Worm (Caenorhabditis elegans) whole organism, L2 larva: ENCODE data around the gene dib-1.

Experiments
- ama-1 ChIP-seq: fragments of 150-350 bp; optimal IDR thresholded peaks from 2 replicates; lab custom pipeline; 2018; ENCODE audit warnings: inconsistent platforms
- dmd-4 ChIP-seq: sonication (generic microtip); optimal IDR thresholded peaks from 2 replicates; lab custom pipeline; 2017; ENCODE audit warnings: missing biosample characterization, missing genetic modification characterization
- elt-3 ChIP-seq: sonication (generic microtip); optimal IDR thresholded peaks from 2 replicates; lab custom pipeline; 2017; ENCODE audit warnings: missing biosample characterization, missing genetic modification characterization
- fos-1 ChIP-seq: fragments of 150-350 bp; optimal IDR thresholded peaks from 2 replicates; lab custom pipeline; 2014; ENCODE audit warnings: missing biosample characterization, missing genetic modification characterization
- snpc-4 ChIP-seq: fragments of 150-350 bp; optimal IDR thresholded peaks from 2 replicates; lab custom pipeline; 2014; ENCODE audit warnings: missing biosample characterization, missing genetic modification characterization
- unc-39 ChIP-seq: fragments of 150-350 bp; optimal IDR thresholded peaks from 2 replicates; lab custom pipeline; 2014; ENCODE audit warnings: missing biosample characterization, missing genetic modification characterization
- zag-1 ChIP-seq: fragments of 150-350 bp; optimal IDR thresholded peaks from 2 replicates; lab custom pipeline; 2014; ENCODE audit warnings: missing biosample characterization, missing genetic modification characterization

DNA sequence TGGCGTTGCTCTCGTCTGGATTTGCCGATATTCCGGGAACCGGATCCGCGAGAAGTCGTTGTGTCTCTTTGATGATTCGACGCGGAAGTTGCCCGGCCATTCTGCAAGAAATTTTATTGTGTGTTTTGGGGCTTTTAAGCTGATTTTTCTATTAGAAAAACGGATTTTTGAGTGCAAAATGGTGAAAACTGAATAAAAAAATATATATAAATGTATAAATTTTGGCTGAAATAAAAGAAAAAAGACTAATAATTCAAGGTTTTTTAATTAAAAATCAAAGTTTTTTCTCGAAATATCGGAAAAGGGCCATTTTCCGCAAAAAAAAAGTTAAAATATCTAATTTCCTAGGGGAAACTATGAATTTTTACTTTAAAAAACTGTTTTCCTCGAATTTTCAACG lies 34.9 kb downstream of the dib-1 start, which contains the start of gene ubc-13:
- TF ChIP-seq unc-39 (tag; lab: Kevin White, UChicago) = no peak
- no peak for TF ChIP-seq snpc-4 (tag; lab: Kevin White, UChicago)
- no peak for TF ChIP-seq ama-1 (lab: Kevin White, UChicago)
- no peak for TF ChIP-seq elt-3 (tag; lab: Kevin White, UChicago)
- no peak for TF ChIP-seq dmd-4 (tag; lab: Kevin White, UChicago)
- TF ChIP-seq fos-1 (tag; lab: Kevin White, UChicago) = no peak
- no peak for TF ChIP-seq zag-1 (tag; lab: Kevin White, UChicago)
